Fruit fly (Drosophila melanogaster): ENCODE data around the gene CG43390.

CG43390 gene

dm6 chr3L:11534391-11535246 lies 45.1 kb downstream of the CG43390 start (continued):
- TF ChIP-seq CG12104 (GFP tag; optimal IDR thresholded peaks at IDR 0.05) (no peak), jumu (GFP tag; optimal IDR thresholded peaks at IDR 0.05) (no peak), CG16863 (GFP tag; optimal IDR thresholded peaks at IDR 0.05) (no peak), ab (GFP tag; optimal IDR thresholded peaks at IDR 0.05) (no peak), tgo (GFP tag; IDR thresholded peaks at IDR 0.05) (0 out of 3 replicates have a peak, but pooled peaks have one; percentile 25), insv (GFP tag; optimal IDR thresholded peaks at IDR 0.05) (no peak), CG8388 (GFP tag; optimal IDR thresholded peaks at IDR 0.05) (peak; percentile 23), CG16813 (GFP tag; IDR thresholded peaks at IDR 0.05; ENCODE audit: partially characterized antibody) (no peak), pfk (GFP tag; optimal IDR thresholded peaks at IDR 0.05) (no peak), Usf (GFP tag; optimal IDR thresholded peaks at IDR 0.05) (peak; percentile 29), PHDP (tag; optimal IDR thresholded peaks at IDR 0.05) (peak; percentile 49), da (GFP tag; optimal IDR thresholded peaks at IDR 0.05) (no peak), CG6272 (GFP tag; IDR thresholded peaks at IDR 0.05) (no peak), ranshi (GFP tag; IDR thresholded peaks at IDR 0.05) (peak; percentile 32; the same call in 1 of the 2 replicates), Drgx (GFP tag; IDR thresholded peaks at IDR 0.05) (peak; percentile 7; the same call in 1 of the 2 replicates), Gug (GFP tag; IDR thresholded peaks at IDR 0.05) (no peak; the same call in 3 of the 4 replicates), MESR4 (GFP tag; optimal IDR thresholded peaks at IDR 0.05) (no peak), fru (optimal IDR thresholded peaks at IDR 0.05) (no peak), CG17361 (GFP tag; IDR thresholded peaks at IDR 0.05) (0 out of 3 replicates have a peak, but pooled peaks have one; percentile 20), ind (GFP tag; optimal IDR thresholded peaks at IDR 0.05) (peak; percentile 3), Max (GFP tag; optimal IDR thresholded peaks at IDR 0.05) (no peak), CG12299 (tag; optimal IDR thresholded peaks at IDR 0.05) (no peak), BEAF-32 (GFP tag; optimal IDR thresholded peaks at IDR 0.05) (no peak), CG14965 (GFP tag; optimal IDR thresholded peaks at IDR 0.05; ENCODE audit: borderline replicate concordance) (no peak), ro (GFP tag; IDR thresholded peaks at IDR 0.05) (no peak), Lim3 (GFP tag; IDR thresholded peaks at IDR 0.05) (no peak), CG1529 (GFP tag; optimal IDR thresholded peaks at IDR 0.05) (no peak), run (tag; optimal IDR thresholded peaks at IDR 0.05) (no peak), jigr1 (GFP tag; IDR thresholded peaks at IDR 0.05) (no peak), al (GFP tag; IDR thresholded peaks at IDR 0.05) (peak; percentile 47; the same call in 1 of the 2 replicates), CG7839 (tag; optimal IDR thresholded peaks at IDR 0.05) (peak; percentile 48), schlank (tag; optimal IDR thresholded peaks at IDR 0.05) (no peak), onecut (GFP tag; IDR thresholded peaks at IDR 0.05) (no peak), zfh2 (GFP tag; optimal IDR thresholded peaks at IDR 0.05) (no peak), NfI (GFP tag; optimal IDR thresholded peaks at IDR 0.05) (peak; percentile 13), CG14441 (GFP tag; IDR thresholded peaks at IDR 0.05) (0 out of 2 replicates have a peak, but pooled peaks have one; percentile 16), CG6813 (GFP tag; optimal IDR thresholded peaks at IDR 0.05) (no peak), pan (optimal IDR thresholded peaks at IDR 0.05) (no peak), pan (GFP tag; optimal IDR thresholded peaks at IDR 0.05 in 1 of 2, IDR thresholded peaks at IDR 0.05 in 1 of 2) (peak in 1 of 2 experiments; percentile 33), gem (tag; optimal IDR thresholded peaks at IDR 0.05) (peak; percentile 61), Nf-YA (GFP tag; IDR thresholded peaks at IDR 0.05) (no peak), nmo (GFP tag; optimal IDR thresholded peaks at IDR 0.05) (peak; percentile 17), CG10654 (GFP tag; optimal IDR thresholded peaks at IDR 0.05) (no peak), sd (tag; optimal IDR thresholded peaks at IDR 0.05) (no peak), tap (tag; optimal IDR thresholded peaks at IDR 0.05) (no peak), CG14667 (GFP tag; IDR thresholded peaks at IDR 0.05) (no peak), Trl (optimal IDR thresholded peaks at IDR 0.05) (peak; percentile 75 to 87), Trl (GFP tag; optimal IDR thresholded peaks at IDR 0.05) (no peak), Ada2b (GFP tag; IDR thresholded peaks at IDR 0.05) (no peak), D19A (tag; optimal IDR thresholded peaks at IDR 0.05) (no peak)
